Worm (Caenorhabditis elegans): ENCODE results near the gene malt-1.
A peak's percentile ranks its signal among the peaks of the same experiment; 100 is the strongest.

Gene malt-1

DNA sequence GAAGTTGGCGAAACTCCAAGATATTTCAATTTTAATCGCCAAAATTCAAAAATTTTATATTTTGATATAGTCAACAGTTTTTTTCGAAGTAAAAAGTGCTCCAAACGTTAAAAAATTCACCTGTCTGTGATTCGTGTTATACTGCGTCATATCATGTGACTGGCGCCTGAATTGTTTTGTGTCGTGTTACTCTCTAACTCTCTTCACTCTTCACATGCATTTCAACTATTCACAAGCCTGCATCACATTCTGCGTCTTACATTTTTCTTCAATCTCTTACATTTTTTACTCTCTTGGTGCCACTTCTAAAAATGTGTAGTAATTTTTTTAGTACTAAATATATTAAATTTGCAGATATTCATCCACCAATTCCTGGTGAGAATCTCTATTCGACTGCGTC is 22.7 kb downstream of the malt-1 start, which contains the start of gene flcn-1 (continued):
- TF ChIP-seq sup-37 (GFP tag; optimal IDR thresholded peaks at IDR 0.05) = no peak
- TF ChIP-seq efl-3 (GFP tag; optimal IDR thresholded peaks at IDR 0.05) = no peak
- TF ChIP-seq mep-1 (tag; optimal IDR thresholded peaks at IDR 0.05) = peak; percentile 76
- no peak for TF ChIP-seq pqm-1 (tag; optimal IDR thresholded peaks at IDR 0.05)
- no peak for TF ChIP-seq unc-62 (GFP tag; optimal IDR thresholded peaks at IDR 0.05)
- TF ChIP-seq unc-98 (GFP tag; IDR thresholded peaks at IDR 0.05) = no peak
- TF ChIP-seq elt-3 (tag; optimal IDR thresholded peaks at IDR 0.05) = no peak
- TF ChIP-seq hlh-4 (tag; optimal IDR thresholded peaks at IDR 0.05) = peak; percentile 45
- TF ChIP-seq nhr-19 (GFP tag; conservative IDR thresholded peaks at IDR 0.05) = peak; percentile 42
- peak; percentile 6 for TF ChIP-seq lin-39 (tag; optimal IDR thresholded peaks at IDR 0.05)
- TF ChIP-seq skn-1 (tag; optimal IDR thresholded peaks at IDR 0.05) = no peak
- TF ChIP-seq unc-130 (tag; optimal IDR thresholded peaks at IDR 0.05) = peak; percentile 20
- TF ChIP-seq ets-5 (GFP tag; IDR thresholded peaks at IDR 0.05) = no peak
- peak; percentile 9 for TF ChIP-seq lir-3 (tag; optimal IDR thresholded peaks at IDR 0.05; ENCODE audit: poor library complexity)
- no peak for TF ChIP-seq nhr-76 (tag; optimal IDR thresholded peaks at IDR 0.05)
- TF ChIP-seq nhr-11 (tag; optimal IDR thresholded peaks at IDR 0.05) = no peak
- peak; percentile 49 for TF ChIP-seq xbp-1 (tag; optimal IDR thresholded peaks at IDR 0.05)
- TF ChIP-seq Y116A8C.19 (tag; optimal IDR thresholded peaks at IDR 0.05; ENCODE audit: borderline replicate concordance) = no peak
- no peak for TF ChIP-seq mab-9 (GFP tag; IDR thresholded peaks at IDR 0.05)
- TF ChIP-seq pax-3 (tag; optimal IDR thresholded peaks at IDR 0.05) = no peak
- no peak for TF ChIP-seq isw-1 (GFP tag; IDR thresholded peaks at IDR 0.05)
- peak; percentile 85 for TF ChIP-seq lin-14 (GFP tag; optimal IDR thresholded peaks at IDR 0.05)
- no peak for TF ChIP-seq lin-15B (tag; optimal IDR thresholded peaks at IDR 0.05)
- no peak for TF ChIP-seq nhr-28 (tag; optimal IDR thresholded peaks at IDR 0.05)
- TF ChIP-seq fkh-4 (tag; optimal IDR thresholded peaks at IDR 0.05; ENCODE audit: borderline replicate concordance) = no peak
- TF ChIP-seq nhr-77 (tag; optimal IDR thresholded peaks at IDR 0.05) = no peak
- peak; percentile 7 for TF ChIP-seq dsc-1 (tag; optimal IDR thresholded peaks at IDR 0.05)
- peak; percentile 35 to 67 for TF ChIP-seq lsy-2 (tag; optimal IDR thresholded peaks at IDR 0.05)
- TF ChIP-seq C34B4.2 (tag; optimal IDR thresholded peaks at IDR 0.05) = no peak
- no peak for TF ChIP-seq ces-1 (GFP tag; optimal IDR thresholded peaks at IDR 0.05)
- TF ChIP-seq nhr-90 (tag; optimal IDR thresholded peaks at IDR 0.05; ENCODE audit: poor library complexity) = peak; percentile 41
- TF ChIP-seq alr-1 (tag; optimal IDR thresholded peaks at IDR 0.05; ENCODE audit: borderline replicate concordance) = no peak
- TF ChIP-seq ama-1 (optimal IDR thresholded peaks at IDR 0.05) = no peak
- TF ChIP-seq snu-23 (GFP tag; optimal IDR thresholded peaks at IDR 0.05) = peak; percentile 74
- TF ChIP-seq nhr-84 (tag; optimal IDR thresholded peaks at IDR 0.05) = no peak
- peak; percentile 52 for TF ChIP-seq nhr-85 (tag)
- TF ChIP-seq fos-1 (tag; optimal IDR thresholded peaks at IDR 0.05) = peak; percentile 15
- no peak for TF ChIP-seq ceh-88 (GFP tag; IDR thresholded peaks at IDR 0.05)
- no peak for TF ChIP-seq pag-3 (tag; optimal IDR thresholded peaks at IDR 0.05; ENCODE audit: borderline replicate concordance, insufficient read depth)
- no peak for TF ChIP-seq ceh-8 (GFP tag; optimal IDR thresholded peaks at IDR 0.05)
- no peak for TF ChIP-seq fkh-10 (GFP tag; optimal IDR thresholded peaks at IDR 0.05)
- TF ChIP-seq snpc-4 (tag; optimal IDR thresholded peaks at IDR 0.05) = peak; percentile 15
- TF ChIP-seq hpl-2 (GFP tag; optimal IDR thresholded peaks at IDR 0.05) = no peak
- TF ChIP-seq mdl-1 (tag; optimal IDR thresholded peaks at IDR 0.05) = no peak
- no peak for TF ChIP-seq aly-2 (tag; optimal IDR thresholded peaks at IDR 0.05)
- TF ChIP-seq nhr-12 (tag; optimal IDR thresholded peaks at IDR 0.05) = no peak
- TF ChIP-seq zag-1 (tag; optimal IDR thresholded peaks at IDR 0.05) = no peak
- TF ChIP-seq blmp-1 (tag; optimal IDR thresholded peaks at IDR 0.05) = peak; percentile 23
- peak; percentile 17 for TF ChIP-seq sox-4 (tag; optimal IDR thresholded peaks at IDR 0.05)
- peak; percentile 61 for TF ChIP-seq swsn-7 (tag; optimal IDR thresholded peaks at IDR 0.05)
- no peak for TF ChIP-seq F16B12.6 (tag; optimal IDR thresholded peaks at IDR 0.05)
- TF ChIP-seq nhr-47 (tag; optimal IDR thresholded peaks at IDR 0.05) = peak; percentile 67
- TF ChIP-seq aha-1 (tag; optimal IDR thresholded peaks at IDR 0.05) = no peak
- peak; percentile 68 for TF ChIP-seq C04F5.9 (tag; optimal IDR thresholded peaks at IDR 0.05)
- TF ChIP-seq tlp-1 (tag; optimal IDR thresholded peaks at IDR 0.05) = no peak

Data from whole organism, L1 larva.